Fruit fly (Drosophila melanogaster) whole organism, embryonic: ENCODE data around the gene Cyp28d2.

Source experiments
- Atf6 ChIP-seq: fragments of 200-800 bp; sonication (Bioruptor generic); IDR thresholded peaks from 2 replicates; pipeline ENCODE4 v1.3.6; 2022; ENCODE audit warnings: missing biosample characterization, missing genetic modification characterization
- Bteb2 ChIP-seq: fragments of 200-800 bp; sonication (Bioruptor generic); optimal IDR thresholded peaks from 2 replicates; lab custom pipeline; 2016; ENCODE audit warnings: missing biosample characterization, missing genetic modification characterization
- CG11093 ChIP-seq: fragments of 200-800 bp; sonication (Bioruptor generic); IDR thresholded peaks from 3 replicates; pipeline ENCODE4 v1.3.6; 2022; ENCODE audit warnings: missing biosample characterization, missing genetic modification characterization
- CG11695 ChIP-seq: fragments of 200-800 bp; sonication (Bioruptor generic); IDR thresholded peaks from 3 replicates; pipeline ENCODE4 v1.3.6; 2022; ENCODE audit warnings: missing biosample characterization, missing genetic modification characterization
- CG12219 ChIP-seq: fragments of 200-800 bp; sonication (Bioruptor generic); optimal IDR thresholded peaks from 3 replicates; lab custom pipeline; 2018; ENCODE audit warnings: missing biosample characterization, mild to moderate bottlenecking, missing genetic modification characterization
- CG12236 ChIP-seq: fragments of 200-800 bp; sonication (Bioruptor generic); optimal IDR thresholded peaks from 2 replicates; lab custom pipeline; 2016; ENCODE audit warnings: missing biosample characterization, missing genetic modification characterization
- CG12659 ChIP-seq: fragments of 200-800 bp; sonication (Bioruptor generic); optimal IDR thresholded peaks from 3 replicates; lab custom pipeline; 2017; ENCODE audit warnings: mild to moderate bottlenecking, missing biosample characterization, missing genetic modification reagents, missing genetic modification characterization
- CG12942 ChIP-seq: fragments of 200-800 bp; sonication (Bioruptor generic); optimal IDR thresholded peaks from 3 replicates; lab custom pipeline; 2016; ENCODE audit warnings: missing biosample characterization, missing genetic modification characterization
- CG15514 ChIP-seq: fragments of 200-800 bp; sonication (Bioruptor generic); optimal IDR thresholded peaks from 3 replicates; lab custom pipeline; 2017; ENCODE audit warnings: missing biosample characterization, missing genetic modification characterization, mild to moderate bottlenecking, moderate library complexity, missing genetic modification reagents
- CG15601 ChIP-seq: fragments of 200-800 bp; sonication (Bioruptor generic); optimal IDR thresholded peaks from 3 replicates; lab custom pipeline; 2019; ENCODE audit warnings: missing biosample characterization, mild to moderate bottlenecking, missing genetic modification characterization, moderate library complexity
- CG1647 ChIP-seq: fragments of 200-800 bp; sonication (Bioruptor generic); optimal IDR thresholded peaks from 3 replicates; lab custom pipeline; 2016; ENCODE audit warnings: missing biosample characterization, missing genetic modification characterization
- CG16779 ChIP-seq: fragments of 200-800 bp; sonication (Bioruptor generic); IDR thresholded peaks from 2 replicates; pipeline ENCODE4 v1.3.6; 2022; ENCODE audit warnings: missing biosample characterization, missing genetic modification characterization
- CG17328 ChIP-seq: fragments of 200-800 bp; sonication (Bioruptor generic); IDR thresholded peaks from 2 replicates; pipeline ENCODE4 v1.3.6; 2022; ENCODE audit warnings: missing biosample characterization, missing genetic modification characterization
- CG17612 ChIP-seq: fragments of 200-800 bp; sonication (Bioruptor generic); IDR thresholded peaks from 2 replicates; pipeline ENCODE4 v1.3.6; 2022; ENCODE audit warnings: missing biosample characterization, missing genetic modification characterization
- CG30431 ChIP-seq: fragments of 200-800 bp; sonication (Bioruptor generic); optimal IDR thresholded peaks from 2 replicates; lab custom pipeline; 2017; ENCODE audit warnings: missing biosample characterization, missing genetic modification characterization
- CG32772 ChIP-seq: fragments of 200-800 bp; sonication (Bioruptor generic); IDR thresholded peaks from 2 replicates; pipeline ENCODE4 v1.3.6; 2022; ENCODE audit warnings: missing biosample characterization, missing genetic modification characterization
- CG33557 ChIP-seq: fragments of 200-800 bp; sonication (Bioruptor generic); optimal IDR thresholded peaks from 2 replicates; lab custom pipeline; 2019; ENCODE audit warnings: missing biosample characterization, mild to moderate bottlenecking, missing genetic modification characterization, moderate library complexity
- CG4328 ChIP-seq: fragments of 200-800 bp; sonication (Bioruptor generic); optimal IDR thresholded peaks from 3 replicates; lab custom pipeline; 2017; ENCODE audit warnings: missing biosample characterization, missing genetic modification reagents, missing genetic modification characterization
- CG5245 ChIP-seq: fragments of 200-800 bp; sonication (Bioruptor generic); optimal IDR thresholded peaks from 3 replicates; lab custom pipeline; 2016; ENCODE audit warnings: missing biosample characterization, missing genetic modification characterization
- CG6854 ChIP-seq: fragments of 200-800 bp; sonication (Bioruptor generic); optimal IDR thresholded peaks from 3 replicates; lab custom pipeline; 2017; ENCODE audit warnings: missing biosample characterization, mild to moderate bottlenecking, missing genetic modification characterization
- CG7786 ChIP-seq: fragments of 200-800 bp; sonication (Bioruptor generic); optimal IDR thresholded peaks from 2 replicates; lab custom pipeline; 2016; ENCODE audit warnings: missing biosample characterization, missing genetic modification characterization
- H2.0 ChIP-seq: fragments of 200-800 bp; sonication (Bioruptor generic); IDR thresholded peaks from 2 replicates; pipeline ENCODE4 v1.3.6; 2022; ENCODE audit warnings: missing biosample characterization, missing genetic modification characterization
- Lpt ChIP-seq: fragments of >200 bp; optimal IDR thresholded peaks from 2 replicates; lab custom pipeline; 2018; ENCODE audit warnings: missing biosample characterization, missing genetic modification characterization
- Neu2 ChIP-seq: fragments of 200-800 bp; sonication (Bioruptor generic); optimal IDR thresholded peaks from 3 replicates; lab custom pipeline; 2016; ENCODE audit warnings: missing biosample characterization, missing genetic modification characterization, borderline replicate concordance
- Pdp1 ChIP-seq, 2 experiments: fragments of 200-800 bp; sonication (Bioruptor generic); optimal IDR thresholded peaks; 3 replicates each; lab custom pipeline; 2016; ENCODE audit warnings: missing biosample characterization in 2 of 2, missing genetic modification characterization in 2 of 2, mild to moderate bottlenecking in 1 of 2, moderate library complexity in 1 of 2
- Rfx ChIP-seq: fragments of 200-800 bp; sonication (Bioruptor generic); IDR thresholded peaks from 2 replicates; pipeline ENCODE4 v1.3.6; 2022; ENCODE audit warnings: missing biosample characterization, missing genetic modification characterization
- Side ChIP-seq: fragments of 200-800 bp; sonication (Bioruptor generic); optimal IDR thresholded peaks from 2 replicates; lab custom pipeline; 2016; ENCODE audit warnings: missing biosample characterization, missing genetic modification characterization
- Spps ChIP-seq: fragments of 200-800 bp; sonication (Bioruptor generic); optimal IDR thresholded peaks from 2 replicates; lab custom pipeline; 2018; ENCODE audit warnings: missing biosample characterization, mild to moderate bottlenecking, missing genetic modification characterization
- TFAM ChIP-seq: fragments of 200-800 bp; sonication (Bioruptor generic); optimal IDR thresholded peaks from 2 replicates; lab custom pipeline; 2017; ENCODE audit warnings: missing biosample characterization, missing genetic modification characterization, inconsistent platforms
- Tbp ChIP-seq: fragments of >200 bp; optimal IDR thresholded peaks from 2 replicates; lab custom pipeline; 2018; ENCODE audit warnings: missing biosample characterization, missing genetic modification characterization
- bsh ChIP-seq, 2 experiments: fragments of 200-800 bp; sonication (Bioruptor generic); optimal IDR thresholded peaks; 2 replicates each; lab custom pipeline; 2017 to 2018; ENCODE audit warnings: mild to moderate bottlenecking in 2 of 2, missing biosample characterization in 2 of 2, missing genetic modification characterization in 2 of 2, moderate library complexity in 1 of 2
- esg ChIP-seq: fragments of 200-800 bp; sonication (Bioruptor generic); conservative IDR thresholded peaks from 2 replicates; pipeline ENCODE4 v1.3.6; 2022; ENCODE audit warnings: missing biosample characterization, missing genetic modification characterization
- gcm ChIP-seq: fragments of 200-800 bp; sonication (Bioruptor generic); optimal IDR thresholded peaks from 2 replicates; lab custom pipeline; 2019; ENCODE audit warnings: missing biosample characterization, mild to moderate bottlenecking, missing genetic modification characterization, moderate library complexity
- her ChIP-seq: fragments of 200-800 bp; sonication (Bioruptor generic); optimal IDR thresholded peaks from 2 replicates; lab custom pipeline; 2016; ENCODE audit warnings: missing biosample characterization, missing genetic modification characterization
- hth ChIP-seq: fragments of >200 bp; optimal IDR thresholded peaks from 2 replicates; lab custom pipeline; 2017; ENCODE audit warnings: inconsistent platforms
- lmd ChIP-seq: fragments of 200-800 bp; sonication (Bioruptor generic); IDR thresholded peaks from 2 replicates; pipeline ENCODE4 v1.3.6; 2022; ENCODE audit warnings: missing biosample characterization, missing genetic modification characterization
- mam ChIP-seq: fragments of 200-800 bp; sonication (Bioruptor generic); optimal IDR thresholded peaks from 3 replicates; lab custom pipeline; 2016; ENCODE audit warnings: missing biosample characterization, missing genetic modification characterization
- nerfin-2 ChIP-seq: fragments of 200-800 bp; sonication (Bioruptor generic); IDR thresholded peaks from 2 replicates; pipeline ENCODE4 v1.3.6; 2022; ENCODE audit warnings: missing biosample characterization, missing genetic modification characterization; ENCODE audit not compliant: partially characterized antibody
- odd ChIP-seq: fragments of 200-800 bp; sonication (Bioruptor generic); optimal IDR thresholded peaks from 2 replicates; lab custom pipeline; 2017; ENCODE audit warnings: missing biosample characterization, mild to moderate bottlenecking, missing genetic modification characterization
- pan ChIP-seq, 4 experiments: fragments of >200 bp in 3 of 4; fragments of 200-800 bp in 1 of 4; sonication (Bioruptor generic) in 1 of 4; optimal IDR thresholded peaks in 3 of 4; IDR thresholded peaks in 1 of 4; 2 replicates each; pipeline versions ENCODE4 v1.3.6 to Lab custom; 2017 to 2022; ENCODE audit warnings: missing biosample characterization in 2 of 4, missing genetic modification characterization in 2 of 4, mixed read lengths in 1 of 4
- peb ChIP-seq: fragments of 200-800 bp; sonication (Bioruptor generic); IDR thresholded peaks from 2 replicates; pipeline ENCODE4 v1.3.6; 2022; ENCODE audit warnings: missing biosample characterization, missing genetic modification characterization
- pho ChIP-seq: fragments of 200-800 bp; sonication (Bioruptor generic); optimal IDR thresholded peaks from 2 replicates; lab custom pipeline; 2016; ENCODE audit warnings: missing biosample characterization, missing genetic modification characterization
- prd ChIP-seq, 3 experiments: fragments of >200 bp in 2 of 3; fragments of 200-800 bp in 1 of 3; sonication (Bioruptor generic) in 1 of 3; optimal IDR thresholded peaks in 2 of 3; IDR thresholded peaks in 1 of 3; 2 replicates in 2 of 3; 3 replicates in 1 of 3; pipeline versions ENCODE4 v1.3.6 to Lab custom; 2017 to 2022; ENCODE audit warnings: missing biosample characterization in 1 of 3, missing genetic modification characterization in 1 of 3
- pros ChIP-seq: fragments of 200-800 bp; sonication (Bioruptor generic); optimal IDR thresholded peaks from 3 replicates; lab custom pipeline; 2019; ENCODE audit warnings: missing biosample characterization, mild to moderate bottlenecking, missing genetic modification characterization, moderate library complexity
- ranshi ChIP-seq: fragments of 200-800 bp; sonication (Bioruptor generic); IDR thresholded peaks from 2 replicates; pipeline ENCODE4 v1.3.6; 2022; ENCODE audit warnings: missing biosample characterization, missing genetic modification characterization
- rib ChIP-seq: fragments of 200-800 bp; sonication (Bioruptor generic); IDR thresholded peaks from 2 replicates; pipeline ENCODE4 v1.3.6; 2022; ENCODE audit warnings: missing biosample characterization, missing genetic modification characterization
- tgo ChIP-seq: fragments of 200-800 bp; sonication (Bioruptor generic); IDR thresholded peaks from 3 replicates; pipeline ENCODE4 v1.3.6; 2022; ENCODE audit warnings: missing biosample characterization, missing genetic modification characterization
- wdn ChIP-seq: fragments of 200-800 bp; sonication (Bioruptor generic); IDR thresholded peaks from 2 replicates; pipeline ENCODE4 v1.3.6; 2022; ENCODE audit warnings: missing biosample characterization, missing genetic modification characterization
- wor ChIP-seq: fragments of 200-800 bp; sonication (Bioruptor generic); IDR thresholded peaks from 2 replicates; pipeline ENCODE4 v1.3.6; 2022; ENCODE audit warnings: missing biosample characterization, missing genetic modification characterization
- yki ChIP-seq: fragments of >200 bp; optimal IDR thresholded peaks from 3 replicates; lab custom pipeline; 2018
- zen ChIP-seq: fragments of 200-800 bp; sonication (Bioruptor generic); optimal IDR thresholded peaks from 3 replicates; lab custom pipeline; 2018; ENCODE audit warnings: missing biosample characterization, mild to moderate bottlenecking, missing genetic modification characterization, moderate library complexity

The Cyp28d2 gene

dm6 chr2L:5196684-5197083 is 10.4 kb upstream of the Cyp28d2 start (continued):
- no peak for TF ChIP-seq Lpt (GFP tag; lab: Kevin White, UChicago)
- no peak for TF ChIP-seq CG7786 (GFP tag; lab: Kevin White, UChicago)
- peak; percentile 76 for TF ChIP-seq Atf6
- TF ChIP-seq wdn (GFP tag; lab: Robert Waterston, UW): no peak
- no peak for TF ChIP-seq CG17612 (GFP tag; lab: Robert Waterston, UW)
- no peak for TF ChIP-seq esg (GFP tag; lab: Robert Waterston, UW)
- TF ChIP-seq Pdp1 (GFP tag; optimal IDR thresholded peaks at IDR 0.05; lab: Kevin White, UChicago): peak in 1 of 2 experiments; percentile 77
- TF ChIP-seq H2.0 (GFP tag; lab: Robert Waterston, UW): no peak
- no peak for TF ChIP-seq pan (optimal IDR thresholded peaks at IDR 0.05; lab: Kevin White, UChicago)
- TF ChIP-seq pan (GFP tag; optimal IDR thresholded peaks at IDR 0.05 in 1 of 2, IDR thresholded peaks at IDR 0.05 in 1 of 2): no peak
- TF ChIP-seq Spps: no peak
- TF ChIP-seq TFAM (GFP tag; lab: Kevin White, UChicago): no peak
- peak; percentile 68 for TF ChIP-seq CG4328
- peak; percentile 11 for TF ChIP-seq pho
- TF ChIP-seq CG6854 (GFP tag; lab: Kevin White, UChicago): peak; percentile 59
- TF ChIP-seq CG1647 (GFP tag; lab: Kevin White, UChicago): no peak
- TF ChIP-seq peb (GFP tag; lab: Robert Waterston, UW): no peak
- TF ChIP-seq CG15514: peak; percentile 66
- TF ChIP-seq hth: no peak
- no peak for TF ChIP-seq zen
- peak; percentile 56; the same call in 1 of the 2 replicates for TF ChIP-seq Rfx (GFP tag; lab: Robert Waterston, UW)
- no peak for TF ChIP-seq prd (optimal IDR thresholded peaks at IDR 0.05; lab: Kevin White, UChicago)
- no peak for TF ChIP-seq prd (GFP tag; IDR thresholded peaks at IDR 0.05; lab: Robert Waterston, UW)
- peak; percentile 50; the same call in 1 of the 2 replicates for TF ChIP-seq rib
- TF ChIP-seq odd (GFP tag; lab: Kevin White, UChicago): no peak
- TF ChIP-seq Side (GFP tag; lab: Kevin White, UChicago): peak; percentile 33
- no peak for TF ChIP-seq CG17328 (GFP tag; lab: Robert Waterston, UW)
- no peak for TF ChIP-seq CG12236 (GFP tag; lab: Kevin White, UChicago)
- peak; percentile 41; the same call in 1 of the 2 replicates for TF ChIP-seq ranshi (GFP tag; lab: Robert Waterston, UW)
- no peak for TF ChIP-seq mam (GFP tag; lab: Kevin White, UChicago)
- TF ChIP-seq Neu2: no peak
- no peak for TF ChIP-seq her (GFP tag; lab: Kevin White, UChicago)
- no peak for TF ChIP-seq CG30431
- no peak for TF ChIP-seq CG5245 (GFP tag; lab: Kevin White, UChicago)
- no peak for TF ChIP-seq Bteb2
- TF ChIP-seq CG33557 (GFP tag; lab: Kevin White, UChicago): no peak
- TF ChIP-seq tgo: no peak; the same call in 2 of the 3 replicates
- no peak for TF ChIP-seq bsh (GFP tag; optimal IDR thresholded peaks at IDR 0.05; lab: Kevin White, UChicago)
- TF ChIP-seq CG16779 (GFP tag; lab: Robert Waterston, UW): no peak
- no peak for TF ChIP-seq CG12219 (GFP tag; lab: Kevin White, UChicago)
- TF ChIP-seq yki: no peak
- no peak for TF ChIP-seq CG15601 (tag; lab: Kevin White, UChicago)
- TF ChIP-seq CG11093 (GFP tag; lab: Robert Waterston, UW): no peak
- no peak for TF ChIP-seq Tbp
- no peak for TF ChIP-seq pros
- TF ChIP-seq CG11695 (GFP tag; lab: Robert Waterston, UW): peak; percentile 52; the same call in 1 of the 3 replicates
- peak; percentile 10 for TF ChIP-seq CG12942
- no peak for TF ChIP-seq gcm (GFP tag; lab: Kevin White, UChicago)
- no peak for TF ChIP-seq nerfin-2 (GFP tag; lab: Robert Waterston, UW)
- TF ChIP-seq CG32772 (GFP tag; lab: Robert Waterston, UW): no peak
- TF ChIP-seq lmd (GFP tag; lab: Robert Waterston, UW): no peak
- TF ChIP-seq CG12659 (GFP tag; lab: Kevin White, UChicago): peak; percentile 48
- TF ChIP-seq wor (GFP tag; lab: Robert Waterston, UW): no peak
